Fruit fly (Drosophila melanogaster) whole organism, adult: Measurements from ENCODE around the gene CG33978.

Experiments
- CG11617 ChIP-seq: fragments of 200-800 bp; sonication (Bioruptor generic); optimal IDR thresholded peaks from 2 replicates; lab custom pipeline; 2017; ENCODE audit warnings: mild to moderate bottlenecking, missing biosample characterization, missing genetic modification reagents, missing genetic modification characterization
- CG12768 ChIP-seq: fragments of 200-800 bp; sonication (Bioruptor generic); optimal IDR thresholded peaks from 2 replicates; lab custom pipeline; 2017; ENCODE audit warnings: missing biosample characterization, missing genetic modification characterization, mild to moderate bottlenecking, moderate library complexity, missing genetic modification reagents
- CG33017 ChIP-seq: fragments of 200-800 bp; sonication (Bioruptor generic); optimal IDR thresholded peaks from 2 replicates; lab custom pipeline; 2018; ENCODE audit warnings: missing biosample characterization, mild to moderate bottlenecking, missing genetic modification characterization, moderate library complexity
- Clk ChIP-seq: fragments of 200-800 bp; sonication (Bioruptor generic); optimal IDR thresholded peaks from 2 replicates; lab custom pipeline; 2017; ENCODE audit warnings: missing biosample characterization, missing genetic modification characterization
- Hr96 ChIP-seq: fragments of 200-800 bp; sonication (Bioruptor generic); optimal IDR thresholded peaks from 2 replicates; lab custom pipeline; 2016; ENCODE audit warnings: missing biosample characterization, missing genetic modification characterization
- ovo ChIP-seq: fragments of 200-800 bp; sonication (Bioruptor generic); optimal IDR thresholded peaks from 2 replicates; lab custom pipeline; 2016; ENCODE audit warnings: missing biosample characterization, missing genetic modification characterization
- tj ChIP-seq: fragments of 200-800 bp; sonication (Bioruptor generic); optimal IDR thresholded peaks from 3 replicates; lab custom pipeline; 2017; ENCODE audit warnings: missing biosample characterization, mild to moderate bottlenecking, missing genetic modification characterization, moderate library complexity
- toe ChIP-seq: fragments of 200-800 bp; sonication (Bioruptor generic); optimal IDR thresholded peaks from 2 replicates; lab custom pipeline; 2016; ENCODE audit warnings: missing biosample characterization, missing genetic modification characterization

DNA sequence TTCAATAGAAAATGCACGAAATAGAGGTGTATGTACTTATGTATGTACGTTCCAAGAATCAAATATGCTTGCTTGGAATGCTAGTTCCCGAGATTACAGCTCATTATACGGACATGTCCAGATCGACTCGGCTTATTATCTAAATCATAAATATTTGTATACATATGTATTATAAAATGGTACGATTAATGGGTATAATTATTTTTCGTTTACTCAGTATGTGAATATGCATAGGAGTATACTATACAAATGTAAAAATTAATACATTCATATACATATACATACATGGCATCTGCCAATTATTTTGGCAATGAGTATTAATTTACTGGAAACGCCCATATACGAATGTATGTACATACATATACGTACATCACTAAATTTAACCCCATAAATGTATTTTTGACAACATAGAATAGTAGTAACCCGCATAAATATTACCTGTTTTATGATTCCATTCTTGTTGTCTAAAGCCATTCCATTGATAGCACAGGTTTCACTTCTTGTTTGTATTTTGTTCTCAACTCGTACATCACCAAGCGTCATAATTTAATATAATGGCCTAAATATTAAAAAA lies 46.5 kb downstream of the CG33978 start:
- TF ChIP-seq ovo, result no peak
- no peak for TF ChIP-seq tj (GFP tag; lab: Kevin White, UChicago)
- TF ChIP-seq CG11617 (GFP tag; lab: Kevin White, UChicago), result no peak
- TF ChIP-seq CG33017, result no peak
- no peak for TF ChIP-seq toe
- no peak for TF ChIP-seq Clk (GFP tag; lab: Kevin White, UChicago)
- TF ChIP-seq Hr96 (GFP tag; lab: Kevin White, UChicago), result no peak
- TF ChIP-seq CG12768, result no peak
